Fruit fly (Drosophila melanogaster) whole organism, pupa: ENCODE data around the gene CG7465.

Source experiments
- CG12605 ChIP-seq: fragments of 200-800 bp; sonication (Bioruptor generic); IDR thresholded peaks from 2 replicates; pipeline ENCODE4 v1.3.6; 2022; ENCODE audit warnings: missing biosample characterization, missing genetic modification characterization
- CG13204 ChIP-seq: fragments of 200-800 bp; sonication (Bioruptor generic); optimal IDR thresholded peaks from 2 replicates; lab custom pipeline; 2018; ENCODE audit warnings: missing biosample characterization, mild to moderate bottlenecking, missing genetic modification characterization, moderate library complexity
- CG17806 ChIP-seq: fragments of 200-800 bp; sonication (Bioruptor generic); optimal IDR thresholded peaks from 2 replicates; lab custom pipeline; 2018; ENCODE audit warnings: missing biosample characterization, mild to moderate bottlenecking, missing genetic modification characterization, moderate library complexity
- CG32121 ChIP-seq: fragments of 200-800 bp; sonication (Bioruptor generic); IDR thresholded peaks from 2 replicates; pipeline ENCODE4 v1.3.6; 2022; ENCODE audit warnings: missing biosample characterization, missing genetic modification characterization
- CG8159 ChIP-seq: fragments of 200-800 bp; sonication (Bioruptor generic); optimal IDR thresholded peaks from 3 replicates; lab custom pipeline; 2018; ENCODE audit warnings: missing biosample characterization, mild to moderate bottlenecking, missing genetic modification characterization, moderate library complexity
- CG9948 ChIP-seq: fragments of 200-800 bp; sonication (Bioruptor generic); optimal IDR thresholded peaks from 2 replicates; lab custom pipeline; 2018; ENCODE audit warnings: missing biosample characterization, mild to moderate bottlenecking, missing genetic modification characterization, moderate library complexity
- D1 ChIP-seq: fragments of 200-800 bp; sonication (Bioruptor generic); optimal IDR thresholded peaks from 2 replicates; lab custom pipeline; 2018; ENCODE audit warnings: missing biosample characterization, mild to moderate bottlenecking, missing genetic modification characterization, moderate library complexity
- EcR ChIP-seq: fragments of 200-800 bp; sonication (Bioruptor generic); optimal IDR thresholded peaks from 3 replicates; lab custom pipeline; 2019; ENCODE audit warnings: missing biosample characterization, missing genetic modification characterization, mild to moderate bottlenecking, moderate library complexity, missing genetic modification reagents
- Pif1A ChIP-seq: fragments of 200-800 bp; sonication (Bioruptor generic); optimal IDR thresholded peaks from 3 replicates; lab custom pipeline; 2016; ENCODE audit warnings: missing biosample characterization, missing genetic modification characterization
- Snoo ChIP-seq: fragments of 200-800 bp; sonication (Bioruptor generic); optimal IDR thresholded peaks from 3 replicates; lab custom pipeline; 2017; ENCODE audit warnings: missing biosample characterization, mild to moderate bottlenecking, missing genetic modification characterization, inconsistent platforms
- fd96Ca ChIP-seq: fragments of 200-800 bp; sonication (Bioruptor generic); IDR thresholded peaks from 3 replicates; pipeline ENCODE4 v1.3.6; 2022; ENCODE audit warnings: missing biosample characterization, missing genetic modification characterization
- rn ChIP-seq: fragments of 200-800 bp; sonication (Bioruptor generic); IDR thresholded peaks from 2 replicates; pipeline ENCODE4 v1.3.6; 2022; ENCODE audit warnings: missing biosample characterization, missing genetic modification characterization

DNA sequence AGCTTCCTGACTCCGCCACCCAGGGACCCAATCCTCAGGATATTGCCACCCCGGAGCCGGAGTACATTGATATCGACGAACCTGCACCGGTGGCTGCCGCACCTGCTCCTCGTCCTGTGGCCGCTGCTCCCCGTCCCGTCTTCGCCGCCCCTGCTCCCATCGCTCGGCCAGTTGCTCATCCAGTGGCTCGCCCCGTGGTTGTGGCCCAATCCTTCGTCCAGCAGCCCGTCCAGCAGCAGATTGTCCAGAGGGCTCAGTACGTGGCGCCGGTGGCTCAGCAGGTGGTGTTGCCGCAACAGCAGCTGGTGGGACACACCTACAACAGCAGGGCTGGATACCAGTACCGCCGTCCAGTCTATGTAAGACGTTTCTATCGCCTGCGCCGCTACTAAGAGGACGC lies 32.9 kb upstream of the CG7465 start:
- TF ChIP-seq CG9948: no peak
- no peak for TF ChIP-seq rn (GFP tag; lab: Robert Waterston, UW)
- no peak for TF ChIP-seq Snoo
- TF ChIP-seq Pif1A: no peak
- no peak for TF ChIP-seq CG32121 (GFP tag; lab: Robert Waterston, UW)
- TF ChIP-seq D1 (tag; lab: Kevin White, UChicago): no peak
- TF ChIP-seq fd96Ca (GFP tag; lab: Robert Waterston, UW): no peak
- no peak for TF ChIP-seq CG12605 (GFP tag; lab: Robert Waterston, UW)
- TF ChIP-seq CG8159 (tag; lab: Kevin White, UChicago): no peak
- TF ChIP-seq CG17806: no peak
- TF ChIP-seq EcR (GFP tag; lab: Kevin White, UChicago): no peak
- no peak for TF ChIP-seq CG13204 (GFP tag; lab: Kevin White, UChicago)
